Fruit fly (Drosophila melanogaster) Kc167 (cell line): ENCODE results near the gene CG42390.

Source experiments
- Myc ChIP-seq: fragments of >200 bp; optimal IDR thresholded peaks from 2 replicates; lab custom pipeline; 2017; ENCODE audit warnings: missing external identifiers
- Sin3A ChIP-seq: fragments of >200 bp; optimal IDR thresholded peaks from 2 replicates; lab custom pipeline; 2018; ENCODE audit warnings: missing external identifiers
- h ChIP-seq: fragments of >200 bp; optimal IDR thresholded peaks from 3 replicates; lab custom pipeline; 2018; ENCODE audit warnings: missing external identifiers
- insv ChIP-seq: fragments of >200 bp; optimal IDR thresholded peaks from 3 replicates; lab custom pipeline; 2018; ENCODE audit warnings: missing external identifiers
- psq ChIP-seq: fragments of >200 bp; optimal IDR thresholded peaks from 2 replicates; lab custom pipeline; 2017; ENCODE audit warnings: missing external identifiers
- ttk ChIP-seq: sonication (Bioruptor generic); optimal IDR thresholded peaks from 2 replicates; lab custom pipeline; 2017; ENCODE audit warnings: missing external identifiers

CG42390 gene

dm6 chr3R:22121220-22121619, 1.4 kb downstream of the CG42390 start:
- no peak for TF ChIP-seq ttk
- no peak for TF ChIP-seq insv (lab: Kevin White, UChicago)
- no peak for TF ChIP-seq Myc (lab: Kevin White, UChicago)
- TF ChIP-seq Sin3A (lab: Kevin White, UChicago), result no peak
- TF ChIP-seq psq (lab: Kevin White, UChicago), result no peak
- TF ChIP-seq h (lab: Kevin White, UChicago), result no peak

DNA sequence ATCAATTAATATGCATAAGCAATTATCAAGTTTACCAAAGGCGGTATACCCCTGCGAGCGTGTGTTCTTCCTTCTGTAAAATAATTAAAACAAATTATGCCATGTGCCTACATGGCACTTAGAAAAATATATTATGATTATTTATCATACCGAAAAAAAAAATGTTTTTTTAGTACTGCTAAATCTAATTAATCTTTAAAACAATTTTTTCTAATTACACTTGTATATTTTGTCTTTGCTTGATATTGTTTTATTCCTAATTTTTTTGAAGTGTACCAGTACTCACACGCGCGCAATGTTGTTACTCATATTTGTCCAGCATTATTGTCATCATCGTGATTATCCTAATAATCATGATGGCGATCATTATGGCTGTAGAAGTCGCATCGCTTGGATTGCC, 3.5 kb downstream of the CG42390 start:
- TF ChIP-seq psq (lab: Kevin White, UChicago) (no peak), insv (lab: Kevin White, UChicago) (no peak)

DNA sequence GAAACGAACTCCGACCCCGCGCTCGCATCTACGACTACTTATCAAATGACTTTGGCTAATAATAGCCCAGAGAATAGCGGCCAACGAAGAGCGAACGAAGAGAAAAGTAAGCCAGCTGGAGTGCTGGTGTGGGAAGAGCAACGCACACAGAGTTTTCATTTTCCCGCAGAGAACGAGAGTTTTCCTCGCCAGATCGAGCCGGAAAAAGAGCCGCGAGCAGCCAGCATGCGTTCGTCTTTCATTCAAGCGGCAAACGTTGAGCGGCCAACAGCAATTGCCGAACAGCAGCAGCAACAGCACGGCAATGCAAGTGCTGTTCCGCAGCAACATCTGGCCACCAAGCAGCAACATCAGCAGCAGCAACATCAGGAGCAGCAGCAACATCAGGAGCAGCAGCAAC, 5.0 kb downstream of the CG42390 start:
- TF ChIP-seq insv (lab: Kevin White, UChicago) (no peak), ttk (no peak), psq (lab: Kevin White, UChicago) (no peak), h (lab: Kevin White, UChicago) (no peak), Sin3A (lab: Kevin White, UChicago) (no peak), Myc (lab: Kevin White, UChicago) (no peak)

- TF ChIP-seq Sin3A (lab: Kevin White, UChicago) (no peak), ttk (no peak), Myc (lab: Kevin White, UChicago) (no peak), insv (lab: Kevin White, UChicago) (no peak), psq (lab: Kevin White, UChicago) (no peak), h (lab: Kevin White, UChicago) (no peak)
These were observed 13.6 kb downstream of the CG42390 start, which contains the start of gene SKIP for dm6 chr3R:22133337-22134014. Gene SKIP (plus strand): TSS chr3R:22133830.

DNA sequence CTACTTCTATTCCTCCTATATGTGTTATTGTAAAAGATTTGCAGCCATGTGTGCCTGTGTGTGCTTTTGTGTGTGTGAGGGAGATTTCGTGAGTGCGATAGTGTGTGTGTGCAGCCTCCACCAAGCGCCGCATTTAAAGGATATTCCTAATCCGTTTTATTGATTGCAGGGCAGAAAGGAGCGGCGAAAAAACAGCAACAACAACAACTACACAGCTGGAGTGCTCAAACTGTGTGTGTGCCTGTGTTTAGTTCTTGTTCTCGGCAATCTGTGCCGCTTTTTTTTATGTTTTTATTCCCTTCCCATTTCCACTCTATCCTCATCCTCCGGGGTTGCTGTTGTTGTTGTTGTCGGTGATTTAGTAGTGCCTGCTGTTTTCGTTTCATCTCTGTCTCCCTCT, 14.6 kb downstream of the CG42390 start:
- TF ChIP-seq ttk (no peak), h (lab: Kevin White, UChicago) (no peak), Sin3A (lab: Kevin White, UChicago) (no peak), psq (lab: Kevin White, UChicago) (no peak)

- TF ChIP-seq ttk (no peak), psq (lab: Kevin White, UChicago) (no peak), insv (lab: Kevin White, UChicago) (no peak), Sin3A (lab: Kevin White, UChicago) (no peak), h (lab: Kevin White, UChicago) (no peak), Myc (lab: Kevin White, UChicago) (no peak)
These were observed 15.6 kb downstream of the CG42390 start for dm6 chr3R:22135503-22135902.

DNA sequence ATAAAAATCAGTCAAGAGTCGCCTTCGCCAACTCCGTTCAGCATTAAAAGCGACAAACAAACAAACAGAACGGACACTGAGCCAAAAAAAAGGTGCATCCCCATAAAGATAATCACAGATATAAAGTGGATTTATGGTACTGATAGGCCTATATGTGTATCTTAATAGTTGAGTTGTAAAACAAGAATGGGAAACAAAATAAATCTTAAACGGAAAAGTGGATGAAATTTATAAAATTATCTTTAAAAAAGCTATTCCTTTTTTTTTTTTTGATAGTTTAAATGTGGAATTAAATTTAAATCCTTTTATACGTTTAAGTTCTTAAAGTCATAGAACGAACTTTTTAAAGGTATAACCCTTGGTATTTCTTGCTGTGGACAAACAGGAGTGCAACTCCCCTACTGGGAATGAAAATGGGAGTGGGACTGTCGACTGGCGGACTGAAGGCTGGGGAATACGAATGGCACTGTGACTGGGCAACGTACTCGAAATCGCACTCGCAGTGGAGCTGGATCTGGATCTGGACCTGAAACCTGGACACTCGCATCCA, 17.2 kb downstream of the CG42390 start:
- TF ChIP-seq ttk (no peak), insv (lab: Kevin White, UChicago) (no peak), psq (lab: Kevin White, UChicago) (no peak), Myc (lab: Kevin White, UChicago) (no peak), h (lab: Kevin White, UChicago) (no peak), Sin3A (lab: Kevin White, UChicago) (no peak)

dm6 chr3R:22139113-22139512, 19.3 kb downstream of the CG42390 start:
- TF ChIP-seq Myc (lab: Kevin White, UChicago) (no peak), h (lab: Kevin White, UChicago) (no peak), psq (lab: Kevin White, UChicago) (no peak), ttk (no peak), Sin3A (lab: Kevin White, UChicago) (no peak), insv (lab: Kevin White, UChicago) (no peak)

- no peak for TF ChIP-seq ttk
- TF ChIP-seq Sin3A (lab: Kevin White, UChicago), result no peak
- TF ChIP-seq insv (lab: Kevin White, UChicago), result no peak
These were observed 20.1 kb downstream of the CG42390 start for dm6 chr3R:22139916-22140455.

DNA sequence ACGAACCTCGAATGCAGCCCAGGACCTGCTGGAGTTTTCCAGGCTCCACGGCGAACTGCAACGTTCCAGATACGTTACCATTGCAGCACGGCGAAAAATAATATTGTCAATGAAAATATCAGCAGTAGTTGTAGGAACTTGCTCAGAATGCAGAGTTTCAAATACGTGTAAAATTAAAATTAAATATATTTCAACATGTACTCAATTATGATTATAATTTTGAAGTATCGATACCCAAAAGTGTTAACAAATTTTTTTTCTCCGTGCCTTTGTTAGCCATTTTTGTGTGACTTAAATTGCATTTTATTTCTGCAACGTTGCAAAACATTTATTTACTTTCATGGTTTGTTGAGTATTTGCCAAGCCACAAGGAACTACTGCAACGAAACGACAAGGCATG, 21.5 kb downstream of the CG42390 start:
- TF ChIP-seq Myc (lab: Kevin White, UChicago) (no peak), psq (lab: Kevin White, UChicago) (no peak)

DNA sequence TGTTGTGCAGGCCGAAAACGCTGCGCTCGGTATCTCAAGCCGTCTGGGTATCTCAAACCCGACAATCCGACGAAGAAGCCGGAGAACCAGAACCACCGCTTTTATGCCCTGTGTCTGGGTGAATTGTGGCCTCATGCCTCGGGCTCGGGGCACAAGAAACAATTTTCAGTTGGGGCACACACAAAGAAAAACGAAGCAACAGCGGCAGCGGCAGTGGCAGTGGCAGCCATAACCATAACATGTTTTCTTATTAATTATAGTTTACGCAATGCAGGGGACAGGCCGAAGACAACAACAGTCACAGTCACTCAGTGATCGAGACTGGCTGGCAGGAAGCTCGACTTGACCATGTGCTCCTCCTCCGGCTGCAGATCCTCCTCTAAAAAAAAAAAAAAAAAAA, 22.6 kb downstream of the CG42390 start:
- no peak for TF ChIP-seq h (lab: Kevin White, UChicago)
- TF ChIP-seq Sin3A (lab: Kevin White, UChicago), result no peak
- no peak for TF ChIP-seq ttk
- TF ChIP-seq insv (lab: Kevin White, UChicago), result no peak
- TF ChIP-seq psq (lab: Kevin White, UChicago), result no peak
- TF ChIP-seq Myc (lab: Kevin White, UChicago), result no peak
